Worm (Caenorhabditis elegans) whole organism, L4 larva: ENCODE data around the gene Y66C5A.2.

Experiments
- ceh-28 ChIP-seq: fragments of 150-350 bp; optimal IDR thresholded peaks from 2 replicates; lab custom pipeline; 2014; ENCODE audit warnings: missing biosample characterization, missing genetic modification reagents, missing genetic modification characterization
- ceh-82 ChIP-seq: sonication (generic microtip); optimal IDR thresholded peaks from 2 replicates; lab custom pipeline; 2017; ENCODE audit warnings: missing biosample characterization, missing genetic modification characterization
- nhr-25 ChIP-seq: sonication (generic microtip); optimal IDR thresholded peaks from 2 replicates; lab custom pipeline; 2017; ENCODE audit warnings: missing genetic modification characterization, mild to moderate bottlenecking, missing compliant biosample characterization, antibody characterized with exemption, moderate library complexity, borderline replicate concordance; ENCODE audit not compliant: insufficient read depth
- nhr-77 ChIP-seq: fragments of 150-350 bp; optimal IDR thresholded peaks from 2 replicates; lab custom pipeline; 2014; ENCODE audit warnings: missing biosample characterization, missing genetic modification characterization
- unc-39 ChIP-seq: sonication (generic microtip); optimal IDR thresholded peaks from 2 replicates; lab custom pipeline; 2017; ENCODE audit warnings: missing biosample characterization, missing genetic modification characterization

- TF ChIP-seq ceh-28 (tag; lab: Kevin White, UChicago) (no peak), ceh-82 (no peak), nhr-77 (peak; percentile 79), unc-39 (tag; lab: Kevin White, UChicago) (no peak), nhr-25 (tag; lab: Kevin White, UChicago) (no peak)
Measured at ce11 chrX:14500422-14501058, 40.0 kb downstream of the Y66C5A.2 start.
